Worm (Caenorhabditis elegans) whole organism, L3 larva: ENCODE data around the gene pqn-27.

ENCODE experiments used
- R02D3.7 ChIP-seq: fragments of 150-350 bp; optimal IDR thresholded peaks from 2 replicates; lab custom pipeline; 2014; ENCODE audit warnings: missing biosample characterization, missing genetic modification characterization
- ZK546.5 ChIP-seq: sonication (generic microtip); optimal IDR thresholded peaks from 2 replicates; lab custom pipeline; 2017; ENCODE audit warnings: missing biosample characterization, missing genetic modification characterization
- aly-2 ChIP-seq: fragments of 150-350 bp; optimal IDR thresholded peaks from 2 replicates; lab custom pipeline; 2014; ENCODE audit warnings: missing biosample characterization, missing genetic modification characterization
- ama-1 ChIP-seq: fragments of 150-350 bp; optimal IDR thresholded peaks from 2 replicates; lab custom pipeline; 2018
- ceh-16 ChIP-seq: sonication (generic microtip); optimal IDR thresholded peaks from 2 replicates; lab custom pipeline; 2017; ENCODE audit warnings: missing biosample characterization, missing genetic modification characterization
- ceh-28 ChIP-seq: fragments of 150-350 bp; optimal IDR thresholded peaks from 2 replicates; lab custom pipeline; 2014; ENCODE audit warnings: missing biosample characterization, missing genetic modification reagents, missing genetic modification characterization
- ceh-82 ChIP-seq: fragments of 150-350 bp; optimal IDR thresholded peaks from 2 replicates; lab custom pipeline; 2014; ENCODE audit warnings: missing biosample characterization, missing genetic modification characterization
- ceh-9 ChIP-seq: sonication (generic microtip); optimal IDR thresholded peaks from 2 replicates; lab custom pipeline; 2018; ENCODE audit warnings: missing biosample characterization, missing genetic modification characterization
- daf-12 ChIP-seq: fragments of 150-350 bp; optimal IDR thresholded peaks from 2 replicates; lab custom pipeline; 2014; ENCODE audit warnings: missing biosample characterization, missing genetic modification reagents, missing genetic modification characterization
- egl-27 ChIP-seq: sonication (generic microtip); optimal IDR thresholded peaks from 4 replicates; lab custom pipeline; 2017; ENCODE audit warnings: missing biosample characterization, missing genetic modification reagents, missing genetic modification characterization
- egl-5 ChIP-seq: fragments of 150-350 bp; optimal IDR thresholded peaks from 2 replicates; lab custom pipeline; 2017; ENCODE audit warnings: missing biosample characterization, missing genetic modification reagents, missing genetic modification characterization, inconsistent platforms
- elt-1 ChIP-seq: fragments of 150-350 bp; optimal IDR thresholded peaks from 2 replicates; lab custom pipeline; 2014; ENCODE audit warnings: missing biosample characterization, missing genetic modification characterization
- elt-2 ChIP-seq: sonication (generic microtip); optimal IDR thresholded peaks from 2 replicates; lab custom pipeline; 2016; ENCODE audit warnings: missing genetic modification reagents, mild to moderate bottlenecking, missing genetic modification characterization, missing compliant biosample characterization
- elt-3 ChIP-seq, 3 experiments: fragments of 150-350 bp in 1 of 3; sonication (generic microtip) in 2 of 3; optimal IDR thresholded peaks; 2 replicates in 2 of 3; 4 replicates in 1 of 3; lab custom pipeline; 2014 to 2017; ENCODE audit warnings: missing biosample characterization in 3 of 3, missing genetic modification characterization in 3 of 3
- fkh-10 ChIP-seq: sonication (generic microtip); optimal IDR thresholded peaks from 2 replicates; lab custom pipeline; 2017; ENCODE audit warnings: missing biosample characterization, missing genetic modification reagents, missing genetic modification characterization
- fkh-2 ChIP-seq: fragments of 150-350 bp; optimal IDR thresholded peaks from 2 replicates; lab custom pipeline; 2014; ENCODE audit warnings: missing biosample characterization, missing genetic modification reagents, missing genetic modification characterization
- fos-1 ChIP-seq: fragments of 150-350 bp; optimal IDR thresholded peaks from 2 replicates; lab custom pipeline; 2014; ENCODE audit warnings: missing biosample characterization, missing genetic modification characterization
- hmg-11 ChIP-seq: sonication (generic microtip); optimal IDR thresholded peaks from 2 replicates; lab custom pipeline; 2016; ENCODE audit warnings: missing genetic modification characterization, missing compliant biosample characterization
- jun-1 ChIP-seq: fragments of 150-350 bp; optimal IDR thresholded peaks from 2 replicates; lab custom pipeline; 2014; ENCODE audit warnings: missing biosample characterization, missing genetic modification reagents, missing genetic modification characterization
- lin-15B ChIP-seq: fragments of 150-350 bp; optimal IDR thresholded peaks from 2 replicates; lab custom pipeline; 2014; ENCODE audit warnings: missing biosample characterization, missing genetic modification characterization
- lin-39 ChIP-seq: fragments of 150-350 bp; optimal IDR thresholded peaks from 2 replicates; lab custom pipeline; 2018; ENCODE audit warnings: missing biosample characterization, missing genetic modification reagents, missing genetic modification characterization
- lsy-12 ChIP-seq: sonication (generic microtip); optimal IDR thresholded peaks from 2 replicates; lab custom pipeline; 2016; ENCODE audit warnings: mild to moderate bottlenecking, missing genetic modification characterization, missing compliant biosample characterization
- mml-1 ChIP-seq: fragments of 150-350 bp; sonication (generic microtip); optimal IDR thresholded peaks from 3 replicates; lab custom pipeline; 2014; ENCODE audit warnings: missing biosample characterization, missing genetic modification characterization
- nfya-1 ChIP-seq: sonication (generic microtip); optimal IDR thresholded peaks from 2 replicates; lab custom pipeline; 2017; ENCODE audit warnings: missing genetic modification characterization, mild to moderate bottlenecking, missing compliant biosample characterization, antibody characterized with exemption, moderate library complexity; ENCODE audit not compliant: insufficient read depth
- nhr-12 ChIP-seq: fragments of 150-350 bp; optimal IDR thresholded peaks from 2 replicates; lab custom pipeline; 2014; ENCODE audit warnings: missing biosample characterization, missing genetic modification characterization
- nhr-23 ChIP-seq: fragments of 150-350 bp; optimal IDR thresholded peaks from 2 replicates; lab custom pipeline; 2014; ENCODE audit warnings: missing biosample characterization, missing genetic modification reagents, missing genetic modification characterization
- nhr-237 ChIP-seq: fragments of 150-350 bp; optimal IDR thresholded peaks from 2 replicates; lab custom pipeline; 2014; ENCODE audit warnings: missing biosample characterization, missing genetic modification characterization
- nhr-25 ChIP-seq: sonication (generic microtip); optimal IDR thresholded peaks from 2 replicates; lab custom pipeline; 2017; ENCODE audit warnings: missing biosample characterization, missing genetic modification characterization
- nhr-43 ChIP-seq: sonication (generic microtip); optimal IDR thresholded peaks from 2 replicates; lab custom pipeline; 2016; ENCODE audit warnings: mild to moderate bottlenecking, missing genetic modification characterization, missing compliant biosample characterization; ENCODE audit not compliant: poor library complexity, severe bottlenecking
- nhr-67 ChIP-seq: fragments of 150-350 bp; optimal IDR thresholded peaks from 2 replicates; lab custom pipeline; 2014; ENCODE audit warnings: missing biosample characterization, missing genetic modification characterization
- nhr-76 ChIP-seq: fragments of 150-350 bp; sonication (generic microtip); optimal IDR thresholded peaks from 5 replicates; lab custom pipeline; 2014; ENCODE audit warnings: missing biosample characterization, missing genetic modification characterization
- nhr-77 ChIP-seq: fragments of 150-350 bp; optimal IDR thresholded peaks from 2 replicates; lab custom pipeline; 2014; ENCODE audit warnings: missing biosample characterization, missing genetic modification characterization
- pha-4 ChIP-seq: fragments of 150-350 bp; optimal IDR thresholded peaks from 2 replicates; lab custom pipeline; 2014; ENCODE audit warnings: missing biosample characterization, missing genetic modification reagents, missing genetic modification characterization
- pqm-1 ChIP-seq: fragments of 150-350 bp; optimal IDR thresholded peaks from 2 replicates; lab custom pipeline; 2017; ENCODE audit warnings: missing biosample characterization, missing genetic modification characterization, inconsistent platforms
- skn-1 ChIP-seq: fragments of 150-350 bp; optimal IDR thresholded peaks from 2 replicates; lab custom pipeline; 2014; ENCODE audit warnings: missing biosample characterization, missing genetic modification characterization
- snpc-4 ChIP-seq: fragments of 150-350 bp; optimal IDR thresholded peaks from 2 replicates; lab custom pipeline; 2014; ENCODE audit warnings: missing biosample characterization, missing genetic modification characterization
- tbx-2 ChIP-seq: sonication (generic microtip); optimal IDR thresholded peaks from 2 replicates; lab custom pipeline; 2016; ENCODE audit warnings: mild to moderate bottlenecking, missing genetic modification characterization, missing compliant biosample characterization
- unc-39 ChIP-seq: sonication (generic microtip); optimal IDR thresholded peaks from 4 replicates; lab custom pipeline; 2017; ENCODE audit warnings: missing biosample characterization, missing genetic modification characterization
- unc-62 ChIP-seq: fragments of 150-350 bp; sonication (generic microtip); optimal IDR thresholded peaks from 4 replicates; lab custom pipeline; 2014; ENCODE audit warnings: missing biosample characterization, missing genetic modification reagents, missing genetic modification characterization
- zag-1 ChIP-seq: fragments of 150-350 bp; optimal IDR thresholded peaks from 2 replicates; lab custom pipeline; 2014; ENCODE audit warnings: missing biosample characterization, missing genetic modification characterization
- ztf-11 ChIP-seq: fragments of 150-350 bp; optimal IDR thresholded peaks from 2 replicates; lab custom pipeline; 2014; ENCODE audit warnings: missing biosample characterization, missing genetic modification characterization
- ztf-4 ChIP-seq: fragments of 150-350 bp; optimal IDR thresholded peaks from 2 replicates; lab custom pipeline; 2014; ENCODE audit warnings: missing biosample characterization, missing genetic modification characterization

Gene pqn-27

DNA sequence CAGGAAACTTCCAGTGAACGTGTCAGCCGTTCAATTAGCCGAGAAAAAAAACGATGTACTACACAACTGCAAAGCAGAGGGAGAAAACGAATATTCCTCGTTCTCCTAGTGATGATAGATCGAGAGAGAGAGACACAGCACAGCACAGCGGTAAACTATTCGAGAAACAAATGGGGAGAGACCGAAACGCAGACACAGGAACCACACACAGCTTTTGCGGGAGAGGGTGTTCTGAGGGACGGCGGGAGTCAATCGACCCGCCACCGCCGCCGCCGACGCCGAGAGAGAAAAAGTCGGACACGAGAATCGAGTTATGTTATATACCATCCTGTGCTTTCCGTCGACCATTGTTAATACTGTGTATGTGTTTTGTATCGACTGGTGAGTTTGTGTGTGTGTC, 3.8 kb downstream of the pqn-27 start:
- TF ChIP-seq snpc-4 (tag; lab: Kevin White, UChicago), result peak; percentile 36
- no peak for TF ChIP-seq ama-1 (lab: Kevin White, UChicago)
- TF ChIP-seq hmg-11 (tag; lab: Kevin White, UChicago), result peak; percentile 32
- TF ChIP-seq egl-5 (tag; lab: Kevin White, UChicago), result no peak
- no peak for TF ChIP-seq ceh-9 (tag; lab: Kevin White, UChicago)
- TF ChIP-seq skn-1, result no peak
- no peak for TF ChIP-seq fkh-10 (GFP tag; lab: Kevin White, UChicago)
- TF ChIP-seq ztf-4 (tag; lab: Kevin White, UChicago), result no peak
- no peak for TF ChIP-seq ztf-11 (tag; lab: Kevin White, UChicago)
- TF ChIP-seq daf-12 (tag; lab: Kevin White, UChicago), result no peak
- no peak for TF ChIP-seq lsy-12 (tag; lab: Kevin White, UChicago)
- peak; percentile 73 for TF ChIP-seq pha-4 (tag; lab: Kevin White, UChicago)
- TF ChIP-seq ceh-16 (tag; lab: Kevin White, UChicago), result no peak
- peak; percentile 40 for TF ChIP-seq elt-2 (tag; lab: Kevin White, UChicago)
- no peak for TF ChIP-seq fkh-2 (tag; lab: Kevin White, UChicago)
- no peak for TF ChIP-seq nhr-77 (tag; lab: Kevin White, UChicago)
- TF ChIP-seq jun-1 (tag; lab: Kevin White, UChicago), result no peak
- TF ChIP-seq pqm-1 (tag; lab: Kevin White, UChicago), result no peak
- no peak for TF ChIP-seq R02D3.7
- TF ChIP-seq nhr-23 (tag; lab: Kevin White, UChicago), result no peak
- TF ChIP-seq tbx-2 (tag; lab: Kevin White, UChicago), result no peak
- no peak for TF ChIP-seq ZK546.5 (tag; lab: Kevin White, UChicago)
- no peak for TF ChIP-seq unc-62 (GFP tag; lab: Kevin White, UChicago)
- no peak for TF ChIP-seq unc-39
- no peak for TF ChIP-seq elt-1 (tag; lab: Kevin White, UChicago)
- TF ChIP-seq zag-1 (tag; lab: Kevin White, UChicago), result no peak
- TF ChIP-seq lin-39 (tag; lab: Kevin White, UChicago), result peak; percentile 61
- no peak for TF ChIP-seq nhr-67 (tag; lab: Kevin White, UChicago)
- TF ChIP-seq mml-1 (tag; lab: Kevin White, UChicago), result no peak
- no peak for TF ChIP-seq nhr-25 (tag; lab: Kevin White, UChicago)
- no peak for TF ChIP-seq lin-15B (tag; lab: Kevin White, UChicago)
- TF ChIP-seq ceh-28 (tag; lab: Kevin White, UChicago), result no peak
- no peak for TF ChIP-seq nhr-237 (tag; lab: Kevin White, UChicago)
- TF ChIP-seq nfya-1 (tag; lab: Kevin White, UChicago), result peak; percentile 58
- TF ChIP-seq ceh-82 (tag; lab: Kevin White, UChicago), result no peak
- no peak for TF ChIP-seq nhr-43 (tag; lab: Kevin White, UChicago)
- TF ChIP-seq nhr-12, result no peak

DNA sequence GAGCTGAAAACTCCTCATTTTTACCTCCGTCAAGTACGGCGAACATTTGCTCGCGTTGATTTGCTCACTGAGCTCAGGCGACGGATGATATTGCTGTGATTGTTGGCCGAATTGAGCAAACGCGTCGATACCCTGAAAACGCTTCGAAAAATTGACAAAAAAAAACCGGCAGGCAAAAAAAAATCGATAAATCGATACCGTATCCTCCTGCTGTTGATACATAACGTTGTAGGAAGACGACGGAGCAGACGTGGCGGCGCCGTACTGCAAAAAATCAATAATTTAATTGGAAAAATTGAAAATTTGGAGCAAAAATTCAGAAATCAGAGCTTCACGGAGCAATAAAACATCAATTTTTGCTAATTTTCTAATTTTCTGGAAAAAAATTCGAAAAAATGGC, 5.6 kb downstream of the pqn-27 start:
- TF ChIP-seq ceh-82 (tag; lab: Kevin White, UChicago) (no peak), ceh-28 (tag; lab: Kevin White, UChicago) (peak; percentile 53), nhr-76 (no peak), skn-1 (no peak), elt-3 (tag; optimal IDR thresholded peaks at IDR 0.05; lab: Kevin White, UChicago) (no peak), daf-12 (tag; lab: Kevin White, UChicago) (no peak), ztf-4 (tag; lab: Kevin White, UChicago) (no peak), aly-2 (tag; lab: Kevin White, UChicago) (no peak)

DNA sequence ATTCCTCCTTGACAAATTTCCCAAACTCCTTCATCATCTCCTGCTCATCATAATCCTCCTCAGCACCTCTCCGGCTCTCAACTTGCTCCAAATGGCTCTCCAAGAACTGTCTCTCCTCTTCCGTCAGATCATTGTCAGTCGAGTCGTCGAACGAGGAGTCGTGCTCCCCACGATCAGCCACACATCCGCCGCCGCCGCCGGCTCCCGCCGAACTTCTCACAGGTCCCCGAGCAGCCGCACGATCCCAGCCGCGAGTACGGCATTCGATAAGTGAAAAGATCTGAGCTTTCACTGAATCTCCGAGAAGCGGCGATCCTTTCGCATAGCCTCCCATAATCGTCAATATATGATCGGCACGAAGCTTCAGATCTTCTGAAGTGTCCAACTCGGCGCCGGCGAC, 9.1 kb downstream of the pqn-27 start:
- TF ChIP-seq elt-3 (tag; optimal IDR thresholded peaks at IDR 0.05; lab: Kevin White, UChicago), result no peak
- no peak for TF ChIP-seq lin-39 (tag; lab: Kevin White, UChicago)
- TF ChIP-seq nhr-77 (tag; lab: Kevin White, UChicago), result no peak
- TF ChIP-seq ceh-82 (tag; lab: Kevin White, UChicago), result no peak
- no peak for TF ChIP-seq aly-2 (tag; lab: Kevin White, UChicago)
- no peak for TF ChIP-seq ceh-9 (tag; lab: Kevin White, UChicago)
- TF ChIP-seq ama-1 (lab: Kevin White, UChicago), result no peak
- TF ChIP-seq ztf-4 (tag; lab: Kevin White, UChicago), result no peak
- TF ChIP-seq zag-1 (tag; lab: Kevin White, UChicago), result no peak
- TF ChIP-seq ztf-11 (tag; lab: Kevin White, UChicago), result no peak
- no peak for TF ChIP-seq egl-27 (tag; lab: Kevin White, UChicago)
- TF ChIP-seq pha-4 (tag; lab: Kevin White, UChicago), result no peak
- no peak for TF ChIP-seq nhr-43 (tag; lab: Kevin White, UChicago)
- no peak for TF ChIP-seq fos-1
- TF ChIP-seq, all 47 proteins: peak for 0
